Fruit fly (Drosophila melanogaster) whole organism, embryonic: ENCODE results near the gene CG4820.

Experiments
- CG10147 ChIP-seq: fragments of 200-800 bp; sonication (Bioruptor generic); optimal IDR thresholded peaks from 2 replicates; lab custom pipeline; 2019; ENCODE audit warnings: missing biosample characterization, mild to moderate bottlenecking, missing genetic modification characterization, moderate library complexity
- CG10321 ChIP-seq: fragments of 200-800 bp; sonication (Bioruptor generic); IDR thresholded peaks from 2 replicates; pipeline ENCODE4 v1.3.6; 2022; ENCODE audit warnings: missing biosample characterization, missing genetic modification characterization
- CG10366 ChIP-seq: fragments of 200-800 bp; sonication (Bioruptor generic); IDR thresholded peaks from 2 replicates; pipeline ENCODE4 v1.3.6; 2022; ENCODE audit warnings: missing biosample characterization, missing genetic modification characterization
- CG10979 ChIP-seq: fragments of 200-800 bp; sonication (Bioruptor generic); optimal IDR thresholded peaks from 2 replicates; lab custom pipeline; 2018; ENCODE audit warnings: missing biosample characterization, mild to moderate bottlenecking, missing genetic modification characterization, moderate library complexity
- CG11560 ChIP-seq: fragments of 200-800 bp; sonication (Bioruptor generic); IDR thresholded peaks from 3 replicates; pipeline ENCODE4 v1.3.6; 2022; ENCODE audit warnings: missing biosample characterization, missing genetic modification characterization
- CG13287 ChIP-seq: fragments of 200-800 bp; sonication (Bioruptor generic); IDR thresholded peaks from 2 replicates; pipeline ENCODE4 v1.3.6; 2022; ENCODE audit warnings: missing biosample characterization, missing genetic modification characterization; ENCODE audit not compliant: partially characterized antibody
- CG15696 ChIP-seq: fragments of 200-800 bp; sonication (Bioruptor generic); optimal IDR thresholded peaks from 2 replicates; lab custom pipeline; 2019; ENCODE audit warnings: missing biosample characterization, mild to moderate bottlenecking, missing genetic modification characterization, moderate library complexity
- CG2712 ChIP-seq: fragments of 200-800 bp; optimal IDR thresholded peaks from 3 replicates; lab custom pipeline; 2019; ENCODE audit warnings: missing biosample characterization, mild to moderate bottlenecking, missing genetic modification characterization, moderate library complexity
- CG3163 ChIP-seq: fragments of 200-800 bp; sonication (Bioruptor generic); optimal IDR thresholded peaks from 3 replicates; lab custom pipeline; 2016; ENCODE audit warnings: missing biosample characterization, missing genetic modification characterization
- CG34376 ChIP-seq: fragments of 200-800 bp; sonication (Bioruptor generic); optimal IDR thresholded peaks from 2 replicates; lab custom pipeline; 2018; ENCODE audit warnings: missing biosample characterization, mild to moderate bottlenecking, missing genetic modification characterization
- CG4360 ChIP-seq: fragments of 200-800 bp; sonication (Bioruptor generic); IDR thresholded peaks from 2 replicates; pipeline ENCODE4 v1.3.6; 2022; ENCODE audit warnings: missing biosample characterization, missing genetic modification characterization
- CG7786 ChIP-seq: fragments of 200-800 bp; sonication (Bioruptor generic); optimal IDR thresholded peaks from 2 replicates; lab custom pipeline; 2016; ENCODE audit warnings: missing biosample characterization, missing genetic modification characterization
- CG7987 ChIP-seq: fragments of 200-800 bp; sonication (Bioruptor generic); optimal IDR thresholded peaks from 2 replicates; lab custom pipeline; 2018; ENCODE audit warnings: missing biosample characterization, mild to moderate bottlenecking, missing genetic modification characterization, moderate library complexity
- CG8924 ChIP-seq: fragments of 200-800 bp; optimal IDR thresholded peaks from 3 replicates; lab custom pipeline; 2019; ENCODE audit warnings: missing biosample characterization, mild to moderate bottlenecking, missing genetic modification characterization, moderate library complexity
- CG9797 ChIP-seq: fragments of 200-800 bp; sonication (Bioruptor generic); optimal IDR thresholded peaks from 3 replicates; lab custom pipeline; 2018; ENCODE audit warnings: missing biosample characterization, mild to moderate bottlenecking, missing genetic modification characterization
- D19B ChIP-seq: fragments of 200-800 bp; sonication (Bioruptor generic); optimal IDR thresholded peaks from 2 replicates; lab custom pipeline; 2017; ENCODE audit warnings: missing biosample characterization, mild to moderate bottlenecking, missing genetic modification characterization
- Hr51 ChIP-seq, 2 experiments: fragments of 200-800 bp; sonication (Bioruptor generic); optimal IDR thresholded peaks; 2 replicates in 1 of 2; 3 replicates in 1 of 2; lab custom pipeline; 2016 to 2018; ENCODE audit warnings: missing biosample characterization in 2 of 2, missing genetic modification characterization in 2 of 2, mild to moderate bottlenecking in 1 of 2, moderate library complexity in 1 of 2
- Hr78 ChIP-seq, 2 experiments: fragments of 200-800 bp in 1 of 2; fragments of >200 bp in 1 of 2; sonication (Bioruptor generic) in 1 of 2; optimal IDR thresholded peaks; 2 replicates each; lab custom pipeline; 2017 to 2019; ENCODE audit warnings: missing biosample characterization in 2 of 2, missing genetic modification characterization in 2 of 2, mild to moderate bottlenecking in 1 of 2, moderate library complexity in 1 of 2
- Jarid2 ChIP-seq: fragments of 200-800 bp; sonication (Bioruptor generic); optimal IDR thresholded peaks from 3 replicates; lab custom pipeline; 2017; ENCODE audit warnings: mild to moderate bottlenecking, missing biosample characterization, missing genetic modification reagents, missing genetic modification characterization
- Lpt ChIP-seq: fragments of >200 bp; optimal IDR thresholded peaks from 2 replicates; lab custom pipeline; 2018; ENCODE audit warnings: missing biosample characterization, missing genetic modification characterization
- Optix ChIP-seq: fragments of 200-800 bp; sonication (Bioruptor generic); IDR thresholded peaks from 3 replicates; pipeline ENCODE4 v1.3.6; 2022; ENCODE audit warnings: missing biosample characterization, missing genetic modification characterization
- Rfx ChIP-seq: fragments of 200-800 bp; sonication (Bioruptor generic); IDR thresholded peaks from 2 replicates; pipeline ENCODE4 v1.3.6; 2022; ENCODE audit warnings: missing biosample characterization, missing genetic modification characterization
- Stat92E ChIP-seq, 3 experiments: fragments of >200 bp in 2 of 3; fragments of 200-800 bp in 1 of 3; sonication (Bioruptor generic) in 1 of 3; optimal IDR thresholded peaks; 2 replicates each; lab custom pipeline; 2017 to 2019; ENCODE audit warnings: missing biosample characterization in 3 of 3, missing genetic modification characterization in 3 of 3, mild to moderate bottlenecking in 1 of 3, moderate library complexity in 1 of 3
- Trl ChIP-seq, 3 experiments: fragments of >200 bp in 2 of 3; fragments of 200-800 bp in 1 of 3; sonication (Bioruptor generic) in 1 of 3; optimal IDR thresholded peaks; 2 replicates in 1 of 3; 3 replicates in 2 of 3; lab custom pipeline; 2016 to 2017; ENCODE audit warnings: missing biosample characterization in 1 of 3, missing genetic modification characterization in 1 of 3
- ase ChIP-seq: fragments of 200-800 bp; sonication (Bioruptor generic); IDR thresholded peaks from 3 replicates; pipeline ENCODE4 v1.3.6; 2022; ENCODE audit warnings: missing biosample characterization, missing genetic modification characterization
- crc ChIP-seq: fragments of 200-800 bp; sonication (Bioruptor generic); optimal IDR thresholded peaks from 2 replicates; lab custom pipeline; 2016; ENCODE audit warnings: missing biosample characterization, missing genetic modification characterization
- exex ChIP-seq: fragments of 200-800 bp; sonication (Bioruptor generic); optimal IDR thresholded peaks from 4 replicates; lab custom pipeline; 2018; ENCODE audit warnings: missing biosample characterization, mild to moderate bottlenecking, missing genetic modification characterization, moderate library complexity
- gcm ChIP-seq: fragments of 200-800 bp; sonication (Bioruptor generic); optimal IDR thresholded peaks from 2 replicates; lab custom pipeline; 2019; ENCODE audit warnings: missing biosample characterization, mild to moderate bottlenecking, missing genetic modification characterization, moderate library complexity
- gsb-n ChIP-seq: fragments of 200-800 bp; sonication (Bioruptor generic); optimal IDR thresholded peaks from 3 replicates; lab custom pipeline; 2018; ENCODE audit warnings: missing biosample characterization, mild to moderate bottlenecking, missing genetic modification characterization
- hkb ChIP-seq, 2 experiments: fragments of 200-800 bp in 1 of 2; fragments of >200 bp in 1 of 2; sonication (Bioruptor generic) in 1 of 2; IDR thresholded peaks in 1 of 2; optimal IDR thresholded peaks in 1 of 2; 2 replicates each; pipeline versions ENCODE4 v1.3.6 to Lab custom; 2017 to 2022; ENCODE audit warnings: missing biosample characterization in 1 of 2, missing genetic modification characterization in 1 of 2
- lab ChIP-seq: fragments of 200-800 bp; sonication (Bioruptor generic); optimal IDR thresholded peaks from 3 replicates; lab custom pipeline; 2017; ENCODE audit warnings: missing biosample characterization, missing genetic modification characterization, mild to moderate bottlenecking, moderate library complexity, missing genetic modification reagents
- nerfin-1 ChIP-seq: fragments of 200-800 bp; sonication (Bioruptor generic); optimal IDR thresholded peaks from 3 replicates; lab custom pipeline; 2019; ENCODE audit warnings: missing biosample characterization, mild to moderate bottlenecking, missing genetic modification characterization, moderate library complexity
- psq ChIP-seq: fragments of 200-800 bp; sonication (Bioruptor generic); optimal IDR thresholded peaks from 2 replicates; lab custom pipeline; 2017; ENCODE audit warnings: missing biosample characterization, missing genetic modification characterization
- slp2 ChIP-seq: fragments of 200-800 bp; sonication (Bioruptor generic); optimal IDR thresholded peaks from 2 replicates; lab custom pipeline; 2016; ENCODE audit warnings: missing biosample characterization, missing genetic modification characterization
- sr ChIP-seq: fragments of 200-800 bp; sonication (Bioruptor generic); IDR thresholded peaks from 3 replicates; pipeline ENCODE4 v1.3.6; 2022; ENCODE audit warnings: missing biosample characterization, missing genetic modification characterization
- tgo ChIP-seq: fragments of 200-800 bp; sonication (Bioruptor generic); IDR thresholded peaks from 3 replicates; pipeline ENCODE4 v1.3.6; 2022; ENCODE audit warnings: missing biosample characterization, missing genetic modification characterization
- vnd ChIP-seq: fragments of 200-800 bp; sonication (Bioruptor generic); IDR thresholded peaks from 3 replicates; pipeline ENCODE4 v1.3.6; 2022; ENCODE audit warnings: missing biosample characterization, missing genetic modification characterization; ENCODE audit not compliant: partially characterized antibody
- yki ChIP-seq: fragments of >200 bp; optimal IDR thresholded peaks from 3 replicates; lab custom pipeline; 2018

Gene CG4820

DNA sequence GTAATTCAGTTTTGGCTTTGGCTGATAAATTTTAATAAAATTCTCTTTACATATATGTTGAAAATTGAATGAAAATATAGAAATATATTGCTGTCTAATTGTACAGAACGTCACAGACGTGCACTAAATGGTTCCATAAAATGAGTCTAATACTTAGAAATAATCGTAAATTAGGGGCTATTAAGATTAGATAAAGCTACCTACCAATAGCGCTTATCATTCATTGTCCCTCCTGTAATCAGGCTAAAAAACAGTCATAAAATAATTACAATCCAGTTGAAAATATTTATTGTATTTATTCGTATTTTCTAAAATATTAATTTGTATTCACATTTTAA lies 43.2 kb upstream of the CG4820 start (continued):
- TF ChIP-seq CG10321 (GFP tag; lab: Robert Waterston, UW) (no peak), crc (no peak), nerfin-1 (no peak), hkb (optimal IDR thresholded peaks at IDR 0.05; lab: Kevin White, UChicago) (no peak), hkb (GFP tag; IDR thresholded peaks at IDR 0.05; lab: Robert Waterston, UW) (no peak), ase (GFP tag; lab: Robert Waterston, UW) (no peak), CG7987 (no peak), Hr51 (GFP tag; optimal IDR thresholded peaks at IDR 0.05; lab: Kevin White, UChicago) (peak in 1 of 2 experiments; percentile 43), D19B (no peak), yki (lab: Kevin White, UChicago) (no peak), CG8924 (tag; lab: Kevin White, UChicago) (no peak), CG34376 (GFP tag; lab: Kevin White, UChicago) (peak; percentile 67), tgo (GFP tag; lab: Robert Waterston, UW) (no peak), CG15696 (no peak), CG7786 (GFP tag; lab: Kevin White, UChicago) (no peak), Optix (GFP tag; lab: Robert Waterston, UW) (no peak), CG13287 (GFP tag; lab: Robert Waterston, UW) (no peak), Lpt (GFP tag; lab: Kevin White, UChicago) (no peak), CG10147 (GFP tag; lab: Kevin White, UChicago) (no peak), CG2712 (tag; lab: Kevin White, UChicago) (no peak), CG10979 (tag; lab: Kevin White, UChicago) (no peak), gsb-n (tag; lab: Kevin White, UChicago) (no peak)

DNA sequence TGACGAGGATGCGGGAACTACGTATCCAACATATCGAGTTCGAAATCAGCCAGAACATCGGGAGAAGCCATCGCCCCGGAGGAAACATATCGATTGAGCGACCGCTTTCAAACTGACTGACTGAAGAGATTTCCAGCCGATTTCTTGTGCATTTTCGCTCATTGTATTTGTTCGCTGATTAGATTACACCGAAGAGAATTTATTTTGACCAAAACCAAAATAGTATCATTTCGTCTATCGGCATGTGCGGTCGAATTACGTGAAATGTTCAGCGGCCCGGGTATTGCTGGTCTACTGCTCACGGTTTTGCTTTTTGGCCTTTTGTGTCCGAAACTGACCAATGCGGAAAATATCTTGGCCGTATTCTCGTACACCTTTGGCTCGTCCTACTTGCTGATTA lies 41.0 kb upstream of the CG4820 start, which contains the start of the genes Ugt304A1 and Ugt303A1:
Gene Ugt304A1 (minus strand): TSS at position 101 of the 400 bp plus-strand sequence.
Gene Ugt303A1 (plus strand): TSS at position 222 of the 400 bp plus-strand sequence.
- no peak for TF ChIP-seq CG11560 (tag; lab: Robert Waterston, UW)
- TF ChIP-seq Stat92E (GFP tag; optimal IDR thresholded peaks at IDR 0.05; lab: Kevin White, UChicago), result no peak
- TF ChIP-seq psq (GFP tag; lab: Kevin White, UChicago), result no peak
- no peak for TF ChIP-seq sr (GFP tag; lab: Robert Waterston, UW)
- TF ChIP-seq exex (tag; lab: Kevin White, UChicago), result peak; percentile 18
- TF ChIP-seq CG9797, result no peak
- TF ChIP-seq gcm (GFP tag; lab: Kevin White, UChicago), result no peak
- TF ChIP-seq CG10366 (GFP tag; lab: Robert Waterston, UW), result no peak
- TF ChIP-seq CG3163 (GFP tag; lab: Kevin White, UChicago), result peak; percentile 26
- peak in 1 of 2 experiments; percentile 5 for TF ChIP-seq Trl (optimal IDR thresholded peaks at IDR 0.05; lab: Kevin White, UChicago)
- no peak for TF ChIP-seq Trl (GFP tag; optimal IDR thresholded peaks at IDR 0.05; lab: Kevin White, UChicago)
- peak; percentile 20; the same call in 1 of the 2 replicates for TF ChIP-seq Rfx (GFP tag; lab: Robert Waterston, UW)
- TF ChIP-seq Jarid2 (GFP tag; lab: Kevin White, UChicago), result peak; percentile 36
- TF ChIP-seq slp2, result no peak
- TF ChIP-seq vnd (GFP tag; lab: Robert Waterston, UW), result no peak
- TF ChIP-seq Hr78 (GFP tag; optimal IDR thresholded peaks at IDR 0.05; lab: Kevin White, UChicago), result no peak
- TF ChIP-seq CG4360 (GFP tag; lab: Robert Waterston, UW), result no peak
- peak; percentile 5 for TF ChIP-seq lab (GFP tag; lab: Kevin White, UChicago)
- TF ChIP-seq CG7786 (GFP tag; lab: Kevin White, UChicago), result no peak
